Worm (Caenorhabditis elegans) whole organism, late embryonic: ENCODE measurements around the gene srt-19.
"Not testable (repeated sequence)": the region's sequence is repeated elsewhere in the genome, so short reads cannot be mapped to it uniquely, and the experiment has no call there.

Experiments used
- F13H6.1 ChIP-seq: sonication (generic microtip); optimal IDR thresholded peaks from 2 replicates; lab custom pipeline; 2016; ENCODE audit warnings: missing genetic modification characterization, missing compliant biosample characterization
- K02D7.2 ChIP-seq: sonication (generic microtip); optimal IDR thresholded peaks from 2 replicates; lab custom pipeline; 2017; ENCODE audit warnings: mild to moderate bottlenecking, missing genetic modification characterization, missing compliant biosample characterization
- K09A11.1 ChIP-seq: sonication (generic microtip); optimal IDR thresholded peaks from 2 replicates; lab custom pipeline; 2017; ENCODE audit warnings: antibody characterized with exemption, mild to moderate bottlenecking, missing genetic modification characterization, missing compliant biosample characterization; ENCODE audit not compliant: insufficient read depth
- ceh-14 ChIP-seq: sonication (generic microtip); optimal IDR thresholded peaks from 2 replicates; lab custom pipeline; 2016; ENCODE audit warnings: missing genotype, missing genetic modification characterization, missing compliant biosample characterization
- ceh-2 ChIP-seq: sonication (generic microtip); optimal IDR thresholded peaks from 2 replicates; lab custom pipeline; 2016; ENCODE audit warnings: missing genotype, missing genetic modification characterization, missing compliant biosample characterization
- ceh-22 ChIP-seq: sonication (generic microtip); optimal IDR thresholded peaks from 2 replicates; lab custom pipeline; 2017; ENCODE audit warnings: missing biosample characterization, missing genetic modification characterization
- ceh-24 ChIP-seq: sonication (generic microtip); optimal IDR thresholded peaks from 2 replicates; lab custom pipeline; 2016; ENCODE audit warnings: mild to moderate bottlenecking, missing genetic modification characterization, missing compliant biosample characterization
- ceh-30 ChIP-seq: fragments of 150-350 bp; optimal IDR thresholded peaks from 2 replicates; lab custom pipeline; 2014; ENCODE audit warnings: missing biosample characterization, missing genetic modification characterization
- ceh-34 ChIP-seq: sonication (generic microtip); optimal IDR thresholded peaks from 2 replicates; lab custom pipeline; 2016; ENCODE audit warnings: mild to moderate bottlenecking, missing genetic modification characterization, missing compliant biosample characterization
- ceh-6 ChIP-seq: fragments of 200-800 bp; sonication (Bioruptor generic); optimal IDR thresholded peaks from 2 replicates; lab custom pipeline; 2018; ENCODE audit warnings: mild to moderate bottlenecking, missing genetic modification characterization, missing compliant biosample characterization
- che-1 ChIP-seq: sonication (generic microtip); optimal IDR thresholded peaks from 2 replicates; lab custom pipeline; 2016; ENCODE audit warnings: mild to moderate bottlenecking, missing genetic modification characterization, missing compliant biosample characterization
- elt-2 ChIP-seq: sonication (generic microtip); optimal IDR thresholded peaks from 2 replicates; lab custom pipeline; 2016; ENCODE audit warnings: missing genetic modification reagents, missing genetic modification characterization, missing compliant biosample characterization
- elt-4 ChIP-seq: sonication (generic microtip); optimal IDR thresholded peaks from 2 replicates; lab custom pipeline; 2016; ENCODE audit warnings: missing genetic modification characterization, missing compliant biosample characterization
- ets-4 ChIP-seq: sonication (generic microtip); optimal IDR thresholded peaks from 2 replicates; lab custom pipeline; 2016; ENCODE audit warnings: missing genetic modification characterization, missing compliant biosample characterization
- eyg-1 ChIP-seq: sonication (generic microtip); optimal IDR thresholded peaks from 2 replicates; lab custom pipeline; 2016; ENCODE audit warnings: missing genotype, missing genetic modification characterization, missing compliant biosample characterization
- fax-1 ChIP-seq: sonication (generic microtip); optimal IDR thresholded peaks from 2 replicates; lab custom pipeline; 2016; ENCODE audit warnings: missing genotype, missing genetic modification characterization, missing compliant biosample characterization
- hlh-30 ChIP-seq: sonication (generic microtip); optimal IDR thresholded peaks from 2 replicates; lab custom pipeline; 2017; ENCODE audit warnings: antibody characterized with exemption, missing genetic modification characterization, missing compliant biosample characterization; ENCODE audit not compliant: insufficient read depth
- hlh-8 ChIP-seq: sonication (generic microtip); optimal IDR thresholded peaks from 2 replicates; lab custom pipeline; 2016; ENCODE audit warnings: missing genotype, missing genetic modification characterization, missing compliant biosample characterization
- lim-6 ChIP-seq: sonication (generic microtip); optimal IDR thresholded peaks from 2 replicates; lab custom pipeline; 2016; ENCODE audit warnings: missing genetic modification characterization, missing compliant biosample characterization
- lin-11 ChIP-seq: fragments of 200-800 bp; sonication (Bioruptor generic); optimal IDR thresholded peaks from 2 replicates; lab custom pipeline; 2018; ENCODE audit warnings: mild to moderate bottlenecking, missing genetic modification characterization, missing compliant biosample characterization
- madf-2 ChIP-seq: sonication (generic microtip); optimal IDR thresholded peaks from 2 replicates; lab custom pipeline; 2017; ENCODE audit warnings: missing genetic modification characterization, missing compliant biosample characterization
- mec-3 ChIP-seq: sonication (generic microtip); optimal IDR thresholded peaks from 2 replicates; lab custom pipeline; 2016; ENCODE audit warnings: borderline replicate concordance, missing genetic modification characterization, missing compliant biosample characterization
- nhr-11 ChIP-seq: fragments of 150-350 bp; optimal IDR thresholded peaks from 2 replicates; lab custom pipeline; 2014; ENCODE audit warnings: missing biosample characterization, missing genetic modification characterization
- nhr-232 ChIP-seq: sonication (generic microtip); optimal IDR thresholded peaks from 2 replicates; lab custom pipeline; 2016; ENCODE audit warnings: missing genetic modification characterization, missing compliant biosample characterization
- npax-4 ChIP-seq: sonication (generic microtip); optimal IDR thresholded peaks from 2 replicates; lab custom pipeline; 2016; ENCODE audit warnings: missing genetic modification characterization, missing compliant biosample characterization
- pag-3 ChIP-seq: sonication (generic microtip); optimal IDR thresholded peaks from 2 replicates; lab custom pipeline; 2016; ENCODE audit warnings: missing compliant biosample characterization, missing genetic modification characterization, borderline replicate concordance
- pat-9 ChIP-seq: fragments of 200-800 bp; sonication (Bioruptor generic); optimal IDR thresholded peaks from 2 replicates; lab custom pipeline; 2018; ENCODE audit warnings: mild to moderate bottlenecking, missing genetic modification characterization, moderate library complexity, missing compliant biosample characterization
- pax-1 ChIP-seq: fragments of 150-350 bp; optimal IDR thresholded peaks from 2 replicates; lab custom pipeline; 2014; ENCODE audit warnings: missing biosample characterization, missing genetic modification characterization
- pha-2 ChIP-seq: sonication (generic microtip); optimal IDR thresholded peaks from 2 replicates; lab custom pipeline; 2017; ENCODE audit warnings: mild to moderate bottlenecking, missing genetic modification characterization, missing compliant biosample characterization
- pha-4 ChIP-seq: fragments of 150-350 bp; optimal IDR thresholded peaks from 2 replicates; lab custom pipeline; 2018; ENCODE audit warnings: missing biosample characterization, missing genetic modification reagents, missing genetic modification characterization
- rnt-1 ChIP-seq: sonication (generic microtip); optimal IDR thresholded peaks from 2 replicates; lab custom pipeline; 2016; ENCODE audit warnings: missing genetic modification characterization, missing compliant biosample characterization
- sox-4 ChIP-seq: sonication (generic microtip); optimal IDR thresholded peaks from 2 replicates; lab custom pipeline; 2017; ENCODE audit warnings: mild to moderate bottlenecking, missing genetic modification characterization, inconsistent platforms, missing compliant biosample characterization
- tbx-2 ChIP-seq: sonication (generic microtip); optimal IDR thresholded peaks from 2 replicates; lab custom pipeline; 2016; ENCODE audit warnings: missing genetic modification characterization, missing compliant biosample characterization
- ttx-3 ChIP-seq: sonication (generic microtip); optimal IDR thresholded peaks from 2 replicates; lab custom pipeline; 2016; ENCODE audit warnings: missing genetic modification reagents, missing genetic modification characterization, missing compliant biosample characterization
- unc-3 ChIP-seq, 2 experiments: fragments of 200-800 bp in 1 of 2; sonication (Bioruptor generic) in 1 of 2; sonication (generic microtip) in 1 of 2; conservative IDR thresholded peaks in 1 of 2; optimal IDR thresholded peaks in 1 of 2; 2 replicates each; pipeline versions ENCODE4 v1.3.6 to Lab custom; 2016 to 2022; ENCODE audit warnings: missing compliant biosample characterization in 2 of 2, missing genetic modification characterization in 2 of 2, missing genetic modification reagents in 1 of 2
- unc-42 ChIP-seq: sonication (generic microtip); optimal IDR thresholded peaks from 2 replicates; lab custom pipeline; 2016; ENCODE audit warnings: missing genotype, missing genetic modification characterization, missing compliant biosample characterization
- unc-55 ChIP-seq: sonication (generic microtip); optimal IDR thresholded peaks from 2 replicates; lab custom pipeline; 2017; ENCODE audit warnings: missing biosample characterization, missing genetic modification reagents, missing genetic modification characterization
- unc-86 ChIP-seq: sonication (generic microtip); optimal IDR thresholded peaks from 2 replicates; lab custom pipeline; 2016; ENCODE audit warnings: missing genetic modification characterization, missing compliant biosample characterization

The srt-19 gene

DNA sequence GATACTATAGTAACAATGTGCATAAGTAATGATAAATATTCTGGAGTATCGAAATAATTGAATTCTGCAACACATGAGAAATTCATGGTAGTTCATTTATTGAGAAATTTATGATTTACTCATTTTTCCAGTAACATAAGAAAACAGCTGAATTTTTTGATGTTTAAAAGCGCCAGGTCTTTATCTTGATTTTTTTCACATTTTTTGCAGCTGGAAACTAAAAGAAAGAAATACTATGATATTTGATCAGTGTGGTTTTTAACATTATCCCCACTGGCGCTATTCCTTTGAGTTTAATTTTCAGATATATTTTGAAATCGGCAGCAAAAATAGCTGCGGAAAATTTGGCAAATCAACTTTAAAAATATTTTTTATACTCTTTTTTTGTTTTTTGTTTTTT, 8.6 kb downstream of the srt-19 start, which contains the start of gene srh-194:
TSS of gene srh-194 (minus strand) at position 101 of the 400 bp plus-strand sequence.
- TF ChIP-seq ceh-24, ceh-14, ttx-3 (tag; lab: Kevin White, UChicago): not testable (repeated sequence)
- TF ChIP-seq, all 69 proteins: peak for 0; not testable (repeated sequence) for 69

DNA sequence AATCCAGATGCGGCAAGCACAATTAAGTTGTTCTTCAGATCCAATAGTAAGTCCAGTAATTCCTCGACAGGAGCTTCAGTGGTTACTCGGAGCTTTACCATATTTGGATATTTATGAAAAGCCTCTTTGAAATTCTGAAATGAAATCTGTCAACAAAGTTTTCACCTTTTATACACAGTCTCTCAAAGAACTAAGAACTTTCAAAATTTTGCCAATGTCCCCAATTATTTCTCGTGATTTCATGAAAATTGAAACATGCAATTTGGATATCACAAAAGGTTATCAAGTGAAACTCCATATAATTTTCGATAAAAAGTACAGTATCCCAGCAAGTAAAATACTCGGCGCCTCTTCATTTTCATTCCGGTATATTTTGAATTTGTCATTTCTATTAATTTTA, 11.1 kb downstream of the srt-19 start, which contains the start of gene F47D2.11:
TSS of gene F47D2.11 (minus strand) at position 101 of the 400 bp plus-strand sequence.
- TF ChIP-seq sox-4 (tag; lab: Kevin White, UChicago) (no peak), pha-2 (no peak), tbx-2 (tag; lab: Kevin White, UChicago) (no peak), pha-4 (tag; lab: Kevin White, UChicago) (no peak), nhr-232 (tag; lab: Kevin White, UChicago) (no peak), unc-3 (GFP tag; conservative IDR thresholded peaks at IDR 0.05; lab: Robert Waterston, UW) (no peak), unc-3 (tag; optimal IDR thresholded peaks at IDR 0.05; lab: Kevin White, UChicago) (no peak), nhr-11 (tag; lab: Kevin White, UChicago) (no peak), pat-9 (tag; lab: Kevin White, UChicago) (no peak), che-1 (tag; lab: Kevin White, UChicago) (no peak), unc-55 (GFP tag; lab: Kevin White, UChicago) (no peak), unc-86 (tag; lab: Kevin White, UChicago) (no peak), ets-4 (tag; lab: Kevin White, UChicago) (no peak), elt-2 (no peak), lim-6 (tag; lab: Kevin White, UChicago) (no peak)
- TF ChIP-seq, all 69 proteins: peak for 0

DNA sequence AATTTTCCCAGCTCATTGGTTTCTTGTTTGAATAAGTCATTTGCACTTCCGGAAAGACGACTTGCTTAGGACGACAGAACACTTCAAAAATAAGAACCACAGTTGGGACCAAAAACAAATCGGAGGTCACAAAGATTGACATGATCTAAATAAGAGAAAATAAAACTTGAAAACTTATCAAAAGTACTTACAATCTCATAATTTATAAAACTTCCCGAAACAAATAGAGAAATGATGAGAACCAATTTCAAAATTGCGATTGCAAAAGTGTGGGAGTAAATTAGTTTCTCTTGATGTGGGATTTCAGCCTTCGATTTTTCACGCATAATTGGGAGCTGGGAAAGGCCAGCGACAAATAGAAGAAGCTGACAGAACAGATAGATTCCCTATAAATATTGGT, 13.7 kb downstream of the srt-19 start, which contains the start of gene ZC132.11:
TSS of gene ZC132.11 (minus strand) at position 101 of the 400 bp plus-strand sequence.
- TF ChIP-seq ceh-24 (tag; lab: Kevin White, UChicago) (no peak), lin-11 (tag; lab: Kevin White, UChicago) (no peak), fax-1 (tag; lab: Kevin White, UChicago) (no peak), K09A11.1 (no peak), ceh-22 (tag; lab: Kevin White, UChicago) (no peak), tbx-2 (tag; lab: Kevin White, UChicago) (no peak), ceh-2 (no peak), pax-1 (tag; lab: Kevin White, UChicago) (no peak), ceh-34 (tag; lab: Kevin White, UChicago) (no peak), K02D7.2 (tag; lab: Kevin White, UChicago) (no peak), unc-86 (tag; lab: Kevin White, UChicago) (no peak), madf-2 (no peak), hlh-8 (tag; lab: Kevin White, UChicago) (no peak), unc-42 (tag; lab: Kevin White, UChicago) (no peak), ceh-14 (tag; lab: Kevin White, UChicago) (no peak), pha-2 (no peak), unc-55 (GFP tag; lab: Kevin White, UChicago) (no peak), npax-4 (no peak), ceh-30 (tag; lab: Kevin White, UChicago) (no peak)

DNA sequence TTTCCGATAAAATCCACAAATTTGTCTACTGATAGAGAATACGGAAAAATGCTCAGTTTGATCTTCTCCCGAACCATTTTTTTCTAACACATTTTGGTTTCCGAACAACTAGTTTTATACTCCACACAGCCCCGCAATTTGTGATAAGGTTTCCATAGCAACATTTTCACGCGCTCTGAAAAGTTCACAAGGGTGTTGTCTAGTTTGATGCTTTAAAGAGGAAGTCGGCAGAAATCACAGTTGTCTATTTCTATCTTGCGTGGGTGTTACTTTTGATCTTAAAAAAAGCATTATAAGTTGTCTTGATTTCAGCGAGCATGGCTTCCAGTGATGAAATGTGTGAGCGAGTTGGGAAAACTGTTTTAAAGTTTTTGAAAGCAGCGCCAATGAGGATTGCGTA, 14.9 kb downstream of the srt-19 start, which contains the start of gene ZC132.3:
TSS of gene ZC132.3 (minus strand) at position 101 of the 400 bp plus-strand sequence.
- TF ChIP-seq nhr-232 (tag; lab: Kevin White, UChicago) (no peak), unc-86 (tag; lab: Kevin White, UChicago) (no peak), mec-3 (tag; lab: Kevin White, UChicago) (no peak), eyg-1 (tag; lab: Kevin White, UChicago) (no peak), ceh-6 (GFP tag; lab: Kevin White, UChicago) (no peak), rnt-1 (tag; lab: Kevin White, UChicago) (no peak), elt-4 (tag; lab: Kevin White, UChicago) (no peak), hlh-30 (no peak), F13H6.1 (tag; lab: Kevin White, UChicago) (no peak), pag-3 (tag; lab: Kevin White, UChicago) (no peak), hlh-8 (tag; lab: Kevin White, UChicago) (no peak)
